Worm (Caenorhabditis elegans): ENCODE results near the gene F26G1.2.

ce11 chrII:4806726-4807125 is 43.8 kb downstream of the F26G1.2 start:
- TF ChIP-seq zag-1 (tag; optimal IDR thresholded peaks at IDR 0.05) (no peak), elt-2 (tag; optimal IDR thresholded peaks at IDR 0.05) (no peak)
